Worm (Caenorhabditis elegans): ENCODE measurements around the gene peli-1.

The peli-1 gene

DNA sequence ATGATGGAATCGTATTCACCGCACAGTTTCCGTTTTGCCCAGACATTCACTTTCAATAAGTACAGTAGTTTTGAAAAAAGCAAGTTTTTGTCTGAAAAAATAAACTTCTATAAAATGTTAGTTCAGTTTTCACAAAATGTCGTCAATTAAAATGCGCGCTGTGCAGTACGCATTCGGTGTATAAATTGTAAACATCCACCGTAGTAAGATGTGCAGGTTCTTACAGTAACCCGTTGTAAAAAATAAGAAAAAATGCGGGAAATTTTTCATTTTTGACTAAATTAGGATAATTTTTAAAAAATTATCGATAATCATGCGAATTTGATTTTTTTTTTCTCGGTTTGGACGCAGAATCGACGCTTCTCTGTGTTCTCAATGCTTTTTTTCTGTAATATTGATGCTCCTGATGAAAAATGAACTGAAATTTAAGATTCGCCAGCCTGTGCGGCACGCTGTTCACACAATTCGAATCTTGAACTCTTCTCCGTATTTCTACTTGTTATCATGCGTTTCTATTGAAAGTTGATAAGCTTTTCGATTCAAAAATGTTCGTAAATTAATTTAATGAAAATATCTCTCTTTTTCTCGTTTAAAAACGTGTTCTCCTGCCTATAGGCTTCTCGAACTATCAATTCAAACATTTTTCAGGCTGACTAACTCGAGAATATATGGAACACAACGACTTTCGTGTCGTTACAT lies 11.8 kb downstream of the peli-1 start, which contains the start of gene rga-3:
Gene rga-3 (plus strand): TSS at position 649 of the 699 bp plus-strand sequence.
- TF ChIP-seq C34F6.9 (tag; optimal IDR thresholded peaks at IDR 0.05) = no peak
- no peak for TF ChIP-seq nhr-237 (tag; optimal IDR thresholded peaks at IDR 0.05)
- TF ChIP-seq zag-1 (tag; optimal IDR thresholded peaks at IDR 0.05) = no peak
- no peak for TF ChIP-seq skn-1 (tag; optimal IDR thresholded peaks at IDR 0.05)
- TF ChIP-seq unc-39 (tag; optimal IDR thresholded peaks at IDR 0.05) = no peak
- TF ChIP-seq nhr-21 (tag; optimal IDR thresholded peaks at IDR 0.05) = no peak
- TF ChIP-seq ama-1 (optimal IDR thresholded peaks at IDR 0.05) = no peak
- no peak for TF ChIP-seq lsy-2 (tag; optimal IDR thresholded peaks at IDR 0.05)
- TF ChIP-seq ceh-16 (tag; optimal IDR thresholded peaks at IDR 0.05) = no peak
- no peak for TF ChIP-seq mab-5 (tag; optimal IDR thresholded peaks at IDR 0.05)
- no peak for TF ChIP-seq sem-4 (tag; optimal IDR thresholded peaks at IDR 0.05)
- no peak for TF ChIP-seq dmd-4 (tag; optimal IDR thresholded peaks at IDR 0.05)
- no peak for TF ChIP-seq ztf-11 (tag; optimal IDR thresholded peaks at IDR 0.05)
- no peak for TF ChIP-seq egl-27 (tag; optimal IDR thresholded peaks at IDR 0.05)

DNA sequence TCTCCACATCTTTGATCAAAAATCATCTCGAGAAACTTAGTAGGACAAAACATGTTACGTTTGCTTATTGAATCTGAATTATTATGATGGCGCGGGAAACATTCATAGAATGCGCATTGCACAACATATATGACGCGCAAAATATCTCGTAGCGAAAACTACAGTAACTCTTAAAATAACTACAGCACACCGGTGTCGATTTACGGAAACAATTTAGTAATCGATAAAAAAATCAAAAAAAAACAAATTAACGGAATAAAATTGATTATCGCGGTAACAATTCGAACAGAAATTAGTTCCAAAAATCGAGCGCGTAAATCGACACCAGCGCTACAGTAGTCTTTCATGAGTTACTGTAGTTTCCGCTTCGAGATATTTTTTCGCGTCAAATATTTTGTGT lies 16.5 kb downstream of the peli-1 start:
- no peak for TF ChIP-seq ztf-4 (tag; optimal IDR thresholded peaks at IDR 0.05)
- TF ChIP-seq unc-55 (GFP tag; optimal IDR thresholded peaks at IDR 0.05) = no peak
- no peak for TF ChIP-seq nhr-129 (tag; optimal IDR thresholded peaks at IDR 0.05)
- no peak for TF ChIP-seq gmeb-1 (tag; optimal IDR thresholded peaks at IDR 0.05)
- no peak for TF ChIP-seq nhr-12 (tag; optimal IDR thresholded peaks at IDR 0.05)
- TF ChIP-seq ceh-16 (tag; optimal IDR thresholded peaks at IDR 0.05) = no peak
- no peak for TF ChIP-seq alr-1 (tag; optimal IDR thresholded peaks at IDR 0.05)
- TF ChIP-seq mdl-1 (tag; optimal IDR thresholded peaks at IDR 0.05) = no peak
- no peak for TF ChIP-seq nhr-21 (tag; optimal IDR thresholded peaks at IDR 0.05)
- no peak for TF ChIP-seq ztf-11 (tag; optimal IDR thresholded peaks at IDR 0.05)
- TF ChIP-seq blmp-1 (tag; optimal IDR thresholded peaks at IDR 0.05; ENCODE audit: insufficient read depth) = no peak
- no peak for TF ChIP-seq zag-1 (tag; optimal IDR thresholded peaks at IDR 0.05)
- no peak for TF ChIP-seq nhr-25 (tag; optimal IDR thresholded peaks at IDR 0.05)
- TF ChIP-seq egl-27 (tag; optimal IDR thresholded peaks at IDR 0.05) = no peak
- no peak for TF ChIP-seq ama-1 (optimal IDR thresholded peaks at IDR 0.05)
- no peak for TF ChIP-seq peb-1 (tag; optimal IDR thresholded peaks at IDR 0.05)

DNA sequence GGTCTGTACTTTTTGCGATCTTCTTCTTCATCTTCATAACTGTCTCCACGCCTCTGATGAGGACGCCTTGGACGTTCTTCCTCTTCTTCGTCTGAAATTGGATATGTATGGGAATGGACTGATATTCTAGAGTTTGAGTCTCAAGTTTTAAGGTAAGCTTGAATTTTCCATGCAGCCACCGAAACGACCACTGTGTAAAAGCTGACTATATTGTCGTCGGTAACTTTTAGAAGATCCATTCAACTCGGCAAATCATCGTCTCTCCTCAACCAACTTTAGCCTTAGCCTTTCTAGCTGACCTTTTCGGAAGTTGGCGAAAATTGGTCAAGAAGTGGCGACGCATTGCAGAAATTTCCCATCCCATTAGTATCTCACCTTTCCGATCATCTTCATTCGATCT lies 18.8 kb downstream of the peli-1 start:
- no peak for TF ChIP-seq mbf-1 (tag; optimal IDR thresholded peaks at IDR 0.05)
- TF ChIP-seq lsy-2 (tag; optimal IDR thresholded peaks at IDR 0.05) = no peak
- no peak for TF ChIP-seq nhr-11 (tag; optimal IDR thresholded peaks at IDR 0.05)
- TF ChIP-seq nhr-25 (tag; optimal IDR thresholded peaks at IDR 0.05) = no peak
- TF ChIP-seq mab-5 (tag; optimal IDR thresholded peaks at IDR 0.05) = no peak
- no peak for TF ChIP-seq zag-1 (tag; optimal IDR thresholded peaks at IDR 0.05)
- TF ChIP-seq crh-2 (tag; optimal IDR thresholded peaks at IDR 0.05) = no peak
- no peak for TF ChIP-seq sma-9 (GFP tag; optimal IDR thresholded peaks at IDR 0.05)
- no peak for TF ChIP-seq sma-9 (tag; optimal IDR thresholded peaks at IDR 0.05)
- TF ChIP-seq nhr-12 (tag; optimal IDR thresholded peaks at IDR 0.05) = no peak
- TF ChIP-seq elt-3 (tag; optimal IDR thresholded peaks at IDR 0.05) = no peak
- TF ChIP-seq snpc-4 (tag; optimal IDR thresholded peaks at IDR 0.05) = no peak
- TF ChIP-seq F13H6.1 (tag; optimal IDR thresholded peaks at IDR 0.05) = no peak
- TF ChIP-seq ceh-82 (tag; optimal IDR thresholded peaks at IDR 0.05) = no peak
- no peak for TF ChIP-seq ama-1 (optimal IDR thresholded peaks at IDR 0.05)
- TF ChIP-seq nhr-237 (tag; optimal IDR thresholded peaks at IDR 0.05) = no peak

DNA sequence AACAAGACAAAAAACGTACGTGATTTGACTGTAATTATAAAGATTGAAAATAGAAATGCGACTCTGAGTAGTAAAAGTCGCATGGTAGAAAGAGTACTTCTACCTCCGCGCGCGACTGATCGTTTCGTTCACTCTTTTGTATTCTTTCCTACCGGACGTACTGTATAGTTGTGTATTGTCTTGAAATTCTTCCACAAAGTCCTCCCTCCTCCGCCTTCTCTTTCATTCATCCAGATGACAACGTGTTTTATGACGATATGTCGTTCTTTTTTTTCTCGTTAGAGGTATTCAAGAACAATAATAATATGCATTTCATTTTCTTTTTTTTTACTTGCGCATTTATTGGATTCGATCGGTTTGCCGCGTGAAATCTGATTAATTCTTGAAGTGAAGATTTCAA lies 20.9 kb downstream of the peli-1 start, which contains the start of gene K09H11.4:
Gene K09H11.4 (minus strand): TSS at position 101 of the 400 bp plus-strand sequence.
- TF ChIP-seq gmeb-1 (tag; optimal IDR thresholded peaks at IDR 0.05) = no peak
- no peak for TF ChIP-seq alr-1 (tag; optimal IDR thresholded peaks at IDR 0.05)
- no peak for TF ChIP-seq sma-9 (GFP tag; optimal IDR thresholded peaks at IDR 0.05)
- TF ChIP-seq sma-9 (tag; optimal IDR thresholded peaks at IDR 0.05) = no peak
- TF ChIP-seq mbf-1 (tag; optimal IDR thresholded peaks at IDR 0.05) = no peak
- no peak for TF ChIP-seq lsy-2 (tag; optimal IDR thresholded peaks at IDR 0.05)
- TF ChIP-seq ama-1 (optimal IDR thresholded peaks at IDR 0.05) = no peak
- no peak for TF ChIP-seq Y55F3AM.14 (GFP tag; optimal IDR thresholded peaks at IDR 0.05)
- TF ChIP-seq ceh-16 (tag; optimal IDR thresholded peaks at IDR 0.05) = no peak

DNA sequence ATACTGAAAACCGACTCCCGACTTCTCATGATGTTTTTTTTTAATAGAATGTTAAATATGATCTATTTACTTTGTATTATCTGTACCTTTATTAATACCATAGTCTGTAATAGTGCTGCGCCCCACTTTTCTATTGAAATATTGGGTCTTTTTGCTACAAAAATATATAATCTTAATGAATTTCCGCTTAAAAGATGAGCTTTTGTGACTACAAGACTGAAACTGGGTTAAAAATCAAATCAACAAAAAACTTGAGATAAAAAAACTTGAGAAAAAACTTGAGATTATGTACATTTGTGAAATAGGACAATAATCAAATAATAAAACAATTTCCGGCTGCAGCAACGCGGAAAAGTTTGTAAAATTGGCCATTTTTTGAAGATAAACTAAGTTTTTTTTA lies 25.2 kb downstream of the peli-1 start, which contains the start of gene K09H11.15:
Gene K09H11.15 (minus strand): TSS at position 101 of the 400 bp plus-strand sequence.
- TF ChIP-seq nhr-25 (tag; optimal IDR thresholded peaks at IDR 0.05) (no peak), nhr-129 (tag; optimal IDR thresholded peaks at IDR 0.05) (no peak), skn-1 (tag; optimal IDR thresholded peaks at IDR 0.05) (no peak)
